Worm (Caenorhabditis elegans): ENCODE measurements around the gene F32D8.7.

DNA sequence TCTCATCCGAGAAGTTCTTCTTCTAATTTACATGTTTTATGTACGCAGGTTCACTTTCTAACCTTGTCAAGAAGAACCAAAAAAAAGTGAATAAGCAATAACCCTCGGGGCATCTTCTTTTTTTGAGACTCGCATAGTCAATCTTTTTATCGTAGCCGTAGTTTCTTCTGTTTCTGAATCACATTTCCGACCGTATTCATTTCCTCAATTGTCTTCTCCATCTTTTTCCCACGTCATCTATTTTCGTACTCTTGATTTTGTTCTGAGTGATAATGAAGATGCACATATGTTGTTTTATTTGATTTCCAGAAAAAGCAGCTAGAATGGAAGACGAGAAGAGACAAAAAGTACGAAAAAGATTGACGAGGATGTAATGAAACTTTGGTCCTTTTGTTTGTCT is 46.7 kb downstream of the F32D8.7 start:
- no peak for TF ChIP-seq pha-4 (tag; optimal IDR thresholded peaks at IDR 0.05)
- TF ChIP-seq snpc-4 (tag; optimal IDR thresholded peaks at IDR 0.05), result no peak
